Worm (Caenorhabditis elegans) whole organism, L1 larva: Measurements from ENCODE around the gene iglr-2.

Experiments used
- Y116A8C.19 ChIP-seq: sonication (generic microtip); optimal IDR thresholded peaks from 2 replicates; lab custom pipeline; 2016; ENCODE audit warnings: missing compliant biosample characterization, missing genetic modification characterization, borderline replicate concordance
- ceh-82 ChIP-seq, 3 experiments: fragments of 150-350 bp in 1 of 3; sonication (generic microtip) in 2 of 3; optimal IDR thresholded peaks; 2 replicates each; lab custom pipeline; 2014 to 2017; ENCODE audit warnings: missing biosample characterization in 3 of 3, missing genetic modification characterization in 3 of 3
- ces-1 ChIP-seq: fragments of 150-350 bp; optimal IDR thresholded peaks from 2 replicates; lab custom pipeline; 2014; ENCODE audit warnings: missing biosample characterization, missing genetic modification reagents, missing genetic modification characterization
- egl-27 ChIP-seq, 2 experiments: fragments of 150-350 bp in 1 of 2; sonication (generic microtip); optimal IDR thresholded peaks; 3 replicates each; lab custom pipeline; 2017 to 2018; ENCODE audit warnings: missing biosample characterization in 2 of 2, missing genetic modification characterization in 2 of 2, missing genetic modification reagents in 2 of 2
- elt-2 ChIP-seq: sonication (generic microtip); optimal IDR thresholded peaks from 2 replicates; lab custom pipeline; 2016; ENCODE audit warnings: missing genetic modification characterization, mild to moderate bottlenecking, inconsistent platforms, missing compliant biosample characterization, missing genetic modification reagents
- hlh-4 ChIP-seq: sonication (generic microtip); optimal IDR thresholded peaks from 2 replicates; lab custom pipeline; 2016; ENCODE audit warnings: mild to moderate bottlenecking, missing genetic modification characterization, missing compliant biosample characterization
- hpl-2 ChIP-seq: fragments of 150-350 bp; optimal IDR thresholded peaks from 2 replicates; lab custom pipeline; 2014; ENCODE audit warnings: missing biosample characterization, missing genetic modification reagents, missing genetic modification characterization
- jun-1 ChIP-seq: fragments of 150-350 bp; optimal IDR thresholded peaks from 2 replicates; lab custom pipeline; 2014; ENCODE audit warnings: missing biosample characterization, missing genetic modification reagents, missing genetic modification characterization
- lir-3 ChIP-seq: sonication (generic microtip); optimal IDR thresholded peaks from 2 replicates; lab custom pipeline; 2016; ENCODE audit warnings: mild to moderate bottlenecking, missing genetic modification characterization, moderate library complexity, missing compliant biosample characterization; ENCODE audit not compliant: poor library complexity
- nhr-12 ChIP-seq: sonication (generic microtip); optimal IDR thresholded peaks from 2 replicates; lab custom pipeline; 2017; ENCODE audit warnings: missing biosample characterization, missing genetic modification characterization
- snpc-4 ChIP-seq: fragments of 150-350 bp; optimal IDR thresholded peaks from 2 replicates; lab custom pipeline; 2014; ENCODE audit warnings: missing biosample characterization, missing genetic modification characterization

DNA sequence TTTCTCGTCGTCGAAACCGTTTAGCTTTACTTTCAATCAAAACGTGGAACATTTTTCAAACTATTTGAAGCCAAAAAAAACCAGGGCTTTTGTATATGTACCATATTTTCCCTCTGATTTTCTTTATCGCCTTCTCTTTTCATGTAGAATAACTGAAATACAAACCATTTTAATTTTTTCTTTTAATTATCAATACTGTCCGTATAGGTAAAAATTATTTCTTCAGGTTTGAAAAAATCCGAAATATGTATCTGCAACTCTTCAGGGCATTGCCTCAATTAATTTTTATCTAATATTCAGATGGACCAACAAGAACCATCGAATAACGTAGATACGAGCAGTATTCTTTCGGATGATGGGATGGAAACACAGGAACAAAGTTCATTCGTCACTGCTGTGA, 43.9 kb upstream of the iglr-2 start, which contains the start of gene met-2:
- no peak for TF ChIP-seq Y116A8C.19 (tag; lab: Kevin White, UChicago)
- TF ChIP-seq jun-1 (tag; lab: Kevin White, UChicago) = no peak
- TF ChIP-seq ces-1 (GFP tag; lab: Kevin White, UChicago) = no peak
- TF ChIP-seq snpc-4 = no peak
- no peak for TF ChIP-seq elt-2
- TF ChIP-seq egl-27 (tag; optimal IDR thresholded peaks at IDR 0.05; lab: Kevin White, UChicago) = no peak
- TF ChIP-seq hpl-2 = no peak
- TF ChIP-seq ceh-82 (tag; optimal IDR thresholded peaks at IDR 0.05; lab: Kevin White, UChicago) = no peak
- TF ChIP-seq nhr-12 = no peak
- TF ChIP-seq hlh-4 (tag; lab: Kevin White, UChicago) = no peak
- no peak for TF ChIP-seq lir-3
